Fruit fly (Drosophila melanogaster): ENCODE data around the gene CG43349.

dm6 chr2L:1213587-1213986 lies 13.6 kb downstream of the CG43349 start:
- no peak for TF ChIP-seq toe (GFP tag; optimal IDR thresholded peaks at IDR 0.05)
- no peak for TF ChIP-seq Clk (GFP tag; optimal IDR thresholded peaks at IDR 0.05)
- no peak for TF ChIP-seq CG7045 (GFP tag; optimal IDR thresholded peaks at IDR 0.05)
- TF ChIP-seq cic (GFP tag; optimal IDR thresholded peaks at IDR 0.05) = no peak
- no peak for TF ChIP-seq CG1620 (GFP tag; optimal IDR thresholded peaks at IDR 0.05)
- no peak for TF ChIP-seq Crg-1 (GFP tag; optimal IDR thresholded peaks at IDR 0.05)
- TF ChIP-seq bab1 (GFP tag; optimal IDR thresholded peaks at IDR 0.05) = no peak
- TF ChIP-seq CG14711 (tag; optimal IDR thresholded peaks at IDR 0.05) = no peak
- TF ChIP-seq kay (GFP tag; ENCODE audit: borderline replicate concordance) = no peak
- no peak for TF ChIP-seq cnc (optimal IDR thresholded peaks at IDR 0.05)
- no peak for TF ChIP-seq pad (GFP tag; optimal IDR thresholded peaks at IDR 0.05)
- TF ChIP-seq CG7101 (tag; optimal IDR thresholded peaks at IDR 0.05) = no peak
